Fruit fly (Drosophila melanogaster) whole organism, prepupa: ENCODE data around the gene CG8833.

ENCODE experiments used
- Blimp-1 ChIP-seq: fragments of 200-800 bp; sonication (Bioruptor generic); optimal IDR thresholded peaks from 3 replicates; lab custom pipeline; 2017; ENCODE audit warnings: missing biosample characterization, missing genetic modification characterization, mild to moderate bottlenecking, moderate library complexity, missing genetic modification reagents
- CG10631 ChIP-seq: fragments of 200-800 bp; sonication (Bioruptor generic); optimal IDR thresholded peaks from 2 replicates; lab custom pipeline; 2016; ENCODE audit warnings: missing biosample characterization, missing genetic modification characterization
- CG10669 ChIP-seq: fragments of 200-800 bp; sonication (Bioruptor generic); optimal IDR thresholded peaks from 3 replicates; lab custom pipeline; 2018; ENCODE audit warnings: missing biosample characterization, mild to moderate bottlenecking, missing genetic modification characterization, moderate library complexity
- CG11294 ChIP-seq: fragments of 200-800 bp; sonication (Bioruptor generic); IDR thresholded peaks from 2 replicates; pipeline ENCODE4 v1.3.6; 2022; ENCODE audit warnings: missing biosample characterization, missing genetic modification characterization
- CG11762 ChIP-seq: fragments of 200-800 bp; sonication (Bioruptor generic); optimal IDR thresholded peaks from 3 replicates; lab custom pipeline; 2016; ENCODE audit warnings: missing biosample characterization, missing genetic modification characterization; ENCODE audit not compliant: insufficient read depth
- CG15336 ChIP-seq: fragments of 200-800 bp; sonication (Bioruptor generic); IDR thresholded peaks from 2 replicates; pipeline ENCODE4 v1.3.6; 2022; ENCODE audit warnings: missing biosample characterization, missing genetic modification characterization
- CG1621 ChIP-seq: fragments of 200-800 bp; sonication (Bioruptor generic); optimal IDR thresholded peaks from 3 replicates; lab custom pipeline; 2018; ENCODE audit warnings: missing biosample characterization, mild to moderate bottlenecking, missing genetic modification characterization
- CG31627 ChIP-seq: fragments of 200-800 bp; sonication (Bioruptor generic); optimal IDR thresholded peaks from 3 replicates; lab custom pipeline; 2016; ENCODE audit warnings: missing biosample characterization, missing genetic modification characterization
- CG32006 ChIP-seq: fragments of 200-800 bp; sonication (Bioruptor generic); optimal IDR thresholded peaks from 3 replicates; lab custom pipeline; 2017; ENCODE audit warnings: missing biosample characterization, mild to moderate bottlenecking, missing genetic modification characterization
- CG3919 ChIP-seq: fragments of 200-800 bp; sonication (Bioruptor generic); optimal IDR thresholded peaks from 3 replicates; lab custom pipeline; 2016; ENCODE audit warnings: missing biosample characterization, missing genetic modification characterization
- CG4318 ChIP-seq: fragments of 200-800 bp; sonication (Bioruptor generic); optimal IDR thresholded peaks from 3 replicates; lab custom pipeline; 2017; ENCODE audit warnings: missing biosample characterization, mild to moderate bottlenecking, missing genetic modification characterization
- CG6163 ChIP-seq: fragments of 200-800 bp; sonication (Bioruptor generic); IDR thresholded peaks from 3 replicates; pipeline ENCODE4 v1.3.6; 2022; ENCODE audit warnings: missing biosample characterization, missing genetic modification characterization
- CG6276 ChIP-seq: fragments of 200-800 bp; sonication (Bioruptor generic); optimal IDR thresholded peaks from 2 replicates; lab custom pipeline; 2017; ENCODE audit warnings: missing biosample characterization, mild to moderate bottlenecking, missing genetic modification characterization
- CG6792 ChIP-seq: fragments of 200-800 bp; sonication (Bioruptor generic); optimal IDR thresholded peaks from 3 replicates; lab custom pipeline; 2016; ENCODE audit warnings: missing biosample characterization, missing genetic modification characterization
- CG6808 ChIP-seq: fragments of 200-800 bp; sonication (Bioruptor generic); optimal IDR thresholded peaks from 3 replicates; lab custom pipeline; 2017; ENCODE audit warnings: missing biosample characterization, missing genetic modification characterization, mild to moderate bottlenecking, moderate library complexity, missing genetic modification reagents
- CG6854 ChIP-seq: fragments of 200-800 bp; sonication (Bioruptor generic); optimal IDR thresholded peaks from 2 replicates; lab custom pipeline; 2017; ENCODE audit warnings: missing biosample characterization, mild to moderate bottlenecking, missing genetic modification characterization
- CG7368 ChIP-seq: fragments of 200-800 bp; sonication (Bioruptor generic); optimal IDR thresholded peaks from 3 replicates; lab custom pipeline; 2016; ENCODE audit warnings: missing biosample characterization, missing genetic modification characterization
- CG8119 ChIP-seq: fragments of 200-800 bp; sonication (Bioruptor generic); IDR thresholded peaks from 3 replicates; pipeline ENCODE4 v1.3.6; 2022; ENCODE audit warnings: missing biosample characterization, missing genetic modification characterization
- CG8319 ChIP-seq: fragments of 200-800 bp; sonication (Bioruptor generic); optimal IDR thresholded peaks from 3 replicates; lab custom pipeline; 2016; ENCODE audit warnings: missing biosample characterization, missing genetic modification characterization
- CG9139 ChIP-seq: fragments of 200-800 bp; sonication (Bioruptor generic); optimal IDR thresholded peaks from 3 replicates; lab custom pipeline; 2017; ENCODE audit warnings: missing biosample characterization, mild to moderate bottlenecking, missing genetic modification characterization
- Eip75B ChIP-seq: fragments of 200-800 bp; sonication (Bioruptor generic); optimal IDR thresholded peaks from 3 replicates; lab custom pipeline; 2016; ENCODE audit warnings: missing biosample characterization, missing genetic modification characterization
- Eip78C ChIP-seq: fragments of 200-800 bp; sonication (Bioruptor generic); peaks from one replicate; lab custom pipeline; 2016; ENCODE audit warnings: missing biosample characterization, missing genetic modification characterization
- Eip93F ChIP-seq: fragments of 200-800 bp; sonication (Bioruptor generic); optimal IDR thresholded peaks from 2 replicates; lab custom pipeline; 2016; ENCODE audit warnings: missing biosample characterization, mild to moderate bottlenecking, missing genetic modification characterization
- Ets21C ChIP-seq: fragments of 200-800 bp; sonication (Bioruptor generic); optimal IDR thresholded peaks from 3 replicates; lab custom pipeline; 2016; ENCODE audit warnings: missing biosample characterization, missing genetic modification characterization
- Ets96B ChIP-seq: fragments of 200-800 bp; optimal IDR thresholded peaks from 2 replicates; lab custom pipeline; 2019; ENCODE audit warnings: missing biosample characterization, mild to moderate bottlenecking, missing genetic modification characterization, moderate library complexity
- Lpt ChIP-seq: fragments of 200-800 bp; sonication (Bioruptor generic); optimal IDR thresholded peaks from 3 replicates; lab custom pipeline; 2016; ENCODE audit warnings: missing biosample characterization, missing genetic modification characterization
- Smox ChIP-seq: fragments of 200-800 bp; sonication (Bioruptor generic); optimal IDR thresholded peaks from 3 replicates; lab custom pipeline; 2016; ENCODE audit warnings: missing biosample characterization, missing genetic modification characterization
- Sox102F ChIP-seq: fragments of 200-800 bp; sonication (Bioruptor generic); optimal IDR thresholded peaks from 2 replicates; lab custom pipeline; 2016; ENCODE audit warnings: missing biosample characterization, mild to moderate bottlenecking, missing genetic modification characterization
- achi ChIP-seq: fragments of 200-800 bp; sonication (Bioruptor generic); optimal IDR thresholded peaks from 3 replicates; lab custom pipeline; 2016; ENCODE audit warnings: missing biosample characterization, missing genetic modification characterization
- cyc ChIP-seq: fragments of 200-800 bp; sonication (Bioruptor generic); optimal IDR thresholded peaks from 3 replicates; lab custom pipeline; 2016; ENCODE audit warnings: missing biosample characterization, missing genetic modification characterization
- dac ChIP-seq: fragments of 200-800 bp; sonication (Bioruptor generic); optimal IDR thresholded peaks from 2 replicates; lab custom pipeline; 2017; ENCODE audit warnings: missing biosample characterization, mild to moderate bottlenecking, missing genetic modification characterization
- eg ChIP-seq: fragments of 200-800 bp; sonication (Bioruptor generic); IDR thresholded peaks from 3 replicates; pipeline ENCODE4 v1.3.6; 2022; ENCODE audit warnings: missing biosample characterization, missing genetic modification characterization
- fd85E ChIP-seq: fragments of 200-800 bp; sonication (Bioruptor generic); optimal IDR thresholded peaks from 3 replicates; lab custom pipeline; 2016; ENCODE audit warnings: missing biosample characterization, missing genetic modification characterization
- pdm3 ChIP-seq: fragments of 200-800 bp; sonication (Bioruptor generic); optimal IDR thresholded peaks from 3 replicates; lab custom pipeline; 2016; ENCODE audit warnings: missing biosample characterization, missing genetic modification characterization
- salr ChIP-seq, 2 experiments: fragments of 200-800 bp; sonication (Bioruptor generic); optimal IDR thresholded peaks; 3 replicates each; lab custom pipeline; 2016 to 2018; ENCODE audit warnings: missing biosample characterization in 2 of 2, missing genetic modification characterization in 2 of 2, mild to moderate bottlenecking in 1 of 2
- spab ChIP-seq: fragments of 200-800 bp; sonication (Bioruptor generic); optimal IDR thresholded peaks from 2 replicates; lab custom pipeline; 2017; ENCODE audit warnings: missing biosample characterization, mild to moderate bottlenecking, missing genetic modification characterization, missing genetic modification reagents
- ss ChIP-seq, 2 experiments: fragments of 200-800 bp; sonication (Bioruptor generic); optimal IDR thresholded peaks; 2 replicates in 1 of 2; 3 replicates in 1 of 2; lab custom pipeline; 2017 to 2018; ENCODE audit warnings: mild to moderate bottlenecking in 2 of 2, missing biosample characterization in 2 of 2, missing genetic modification characterization in 2 of 2, moderate library complexity in 1 of 2

The CG8833 gene

DNA sequence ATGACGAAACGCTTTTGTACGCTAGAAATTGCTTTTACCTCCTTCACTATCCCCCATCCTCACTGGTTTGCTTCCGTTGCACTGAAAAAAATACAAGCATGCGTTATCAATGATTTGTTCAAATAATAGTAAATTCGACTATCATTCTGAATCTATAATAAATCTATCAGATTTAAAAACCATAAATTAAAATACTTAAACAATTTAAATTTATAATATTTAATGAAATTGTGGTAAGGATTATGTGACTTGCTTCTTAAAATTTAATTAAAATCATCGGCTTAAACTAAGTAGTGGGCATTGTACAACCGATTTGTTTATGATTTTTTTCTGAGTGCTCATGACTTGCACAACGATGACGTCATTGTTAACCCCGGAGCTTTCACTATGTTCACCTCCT, 23.3 kb downstream of the CG8833 start (continued):
- TF ChIP-seq CG6808 (no peak), CG7368 (no peak), CG4318 (GFP tag; lab: Kevin White, UChicago) (peak; percentile 24), CG11294 (no peak), Ets21C (GFP tag; lab: Kevin White, UChicago) (no peak), CG31627 (GFP tag; lab: Kevin White, UChicago) (no peak), salr (GFP tag; optimal IDR thresholded peaks at IDR 0.05; lab: Kevin White, UChicago) (peak in 1 of 2 experiments; percentile 4), Eip93F (GFP tag; lab: Kevin White, UChicago) (no peak), pdm3 (GFP tag; lab: Kevin White, UChicago) (no peak), CG15336 (GFP tag; lab: Robert Waterston, UW) (peak; percentile 46), CG10669 (peak; percentile 7), Lpt (GFP tag; lab: Kevin White, UChicago) (no peak), CG9139 (GFP tag; lab: Kevin White, UChicago) (no peak), CG6854 (GFP tag; lab: Kevin White, UChicago) (no peak), cyc (GFP tag; lab: Kevin White, UChicago) (no peak), CG8119 (GFP tag; lab: Robert Waterston, UW) (peak; percentile 39; the same call in 1 of the 3 replicates), CG10631 (GFP tag; lab: Kevin White, UChicago) (no peak), CG6792 (GFP tag; lab: Kevin White, UChicago) (no peak), dac (no peak)

dm6 chr3L:13904426-13904825, 24.4 kb downstream of the CG8833 start:
- no peak for TF ChIP-seq ss (GFP tag; optimal IDR thresholded peaks at IDR 0.05; lab: Kevin White, UChicago)
- peak; percentile 63 for TF ChIP-seq achi (GFP tag; lab: Kevin White, UChicago)

DNA sequence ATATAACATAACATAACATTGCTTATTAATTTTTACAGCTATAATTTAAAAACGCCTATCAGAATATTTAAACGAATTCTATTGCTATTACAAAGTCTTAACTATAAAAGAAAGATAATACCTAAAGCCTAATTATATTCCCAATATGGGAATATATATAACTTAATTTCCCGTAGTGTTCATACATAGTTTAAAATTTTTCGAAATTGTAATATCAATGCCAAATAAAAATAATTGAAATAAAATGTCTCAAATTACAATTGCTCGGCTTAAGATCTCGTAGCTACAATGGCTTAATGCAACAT, 24.8 kb downstream of the CG8833 start:
- no peak for TF ChIP-seq eg (GFP tag; lab: Robert Waterston, UW)
- no peak for TF ChIP-seq CG11762
- no peak for TF ChIP-seq Lpt (GFP tag; lab: Kevin White, UChicago)
- no peak for TF ChIP-seq CG15336 (GFP tag; lab: Robert Waterston, UW)
- no peak for TF ChIP-seq Blimp-1 (GFP tag; lab: Kevin White, UChicago)
- TF ChIP-seq CG3919 (GFP tag; lab: Kevin White, UChicago) = no peak
- TF ChIP-seq CG7368 = no peak
- TF ChIP-seq Eip78C = peak; percentile 67
- no peak for TF ChIP-seq fd85E (GFP tag; lab: Kevin White, UChicago)
- TF ChIP-seq CG6808 = no peak
- no peak for TF ChIP-seq Eip75B (GFP tag; lab: Kevin White, UChicago)
- TF ChIP-seq Sox102F = no peak
- TF ChIP-seq CG8319 = no peak
- no peak for TF ChIP-seq CG31627 (GFP tag; lab: Kevin White, UChicago)
- peak; percentile 11 for TF ChIP-seq Ets96B
- peak; percentile 20 for TF ChIP-seq CG32006 (GFP tag; lab: Kevin White, UChicago)
- no peak for TF ChIP-seq spab (GFP tag; lab: Kevin White, UChicago)
- TF ChIP-seq CG6276 = no peak
- TF ChIP-seq CG10669 = no peak
- no peak for TF ChIP-seq pdm3 (GFP tag; lab: Kevin White, UChicago)
- no peak for TF ChIP-seq CG6163 (GFP tag; lab: Robert Waterston, UW)
- no peak for TF ChIP-seq CG1621
- no peak for TF ChIP-seq Smox (GFP tag; lab: Kevin White, UChicago)
